Fruit fly (Drosophila melanogaster) whole organism: ENCODE data around the gene CG44355.

ENCODE experiments used
- EcR ChIP-seq, 2 experiments: fragments of >200 bp; optimal IDR thresholded peaks; 2 replicates each; lab custom pipeline; 2017; ENCODE audit warnings: missing biosample characterization in 2 of 2, missing genetic modification characterization in 2 of 2, missing genetic modification reagents in 2 of 2
- psq ChIP-seq: fragments of >200 bp; optimal IDR thresholded peaks from 2 replicates; lab custom pipeline; 2017
- usp ChIP-seq: fragments of >200 bp; optimal IDR thresholded peaks from 2 replicates; lab custom pipeline; 2017; ENCODE audit warnings: missing biosample characterization, missing genetic modification characterization, mixed read lengths

dm6 chr3L:12298092-12298491, 12.5 kb upstream of the CG44355 start:
- TF ChIP-seq psq (lab: Kevin White, UChicago) = no peak
- TF ChIP-seq EcR (GFP tag; optimal IDR thresholded peaks at IDR 0.05; lab: Kevin White, UChicago) = no peak
- TF ChIP-seq usp (GFP tag; lab: Kevin White, UChicago) = no peak
